Worm (Caenorhabditis elegans): ENCODE results near the gene C34B4.3.

ce11 chrV:13061836-13062235 is 9.1 kb downstream of the C34B4.3 start, which contains the start of gene F42E8.1:
- TF ChIP-seq him-1 (tag; optimal IDR thresholded peaks at IDR 0.05), result no peak
- TF ChIP-seq dao-5 (tag; optimal IDR thresholded peaks at IDR 0.05), result no peak
- no peak for TF ChIP-seq W03F9.2 (tag; optimal IDR thresholded peaks at IDR 0.05)

All from whole organism, L4/young adult.